Worm (Caenorhabditis elegans): ENCODE measurements around the gene ZK856.19.
A peak's percentile ranks its signal among the peaks of the same experiment; 100 is the strongest.

Gene ZK856.19

DNA sequence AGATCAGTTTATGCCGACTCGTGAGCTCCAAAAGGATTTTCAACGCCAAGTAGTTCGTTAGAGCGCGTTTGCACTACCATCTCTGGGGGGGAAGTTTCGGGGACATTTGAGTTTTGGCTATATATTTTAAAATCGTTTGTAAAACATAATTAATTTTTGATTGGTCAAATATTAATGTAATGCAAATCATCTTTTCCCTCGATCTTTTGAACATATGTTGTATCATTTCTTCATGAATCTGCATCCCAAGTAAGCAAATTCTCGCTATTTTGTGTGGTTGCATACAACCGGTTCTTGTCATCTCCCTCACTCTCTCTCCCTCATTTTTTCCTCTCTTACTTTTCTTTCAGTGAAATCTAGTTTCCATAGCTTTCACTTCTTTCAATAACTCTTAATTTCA lies 26.5 kb downstream of the ZK856.19 start (continued):
- TF ChIP-seq ceh-82 (tag; optimal IDR thresholded peaks at IDR 0.05) (no peak), egl-27 (tag; optimal IDR thresholded peaks at IDR 0.05) (no peak), unc-98 (GFP tag; IDR thresholded peaks at IDR 0.05) (no peak), snu-23 (GFP tag; optimal IDR thresholded peaks at IDR 0.05) (peak; percentile 81), mep-1 (tag; optimal IDR thresholded peaks at IDR 0.05) (peak; percentile 37), sptf-1 (tag; optimal IDR thresholded peaks at IDR 0.05) (no peak), dpl-1 (GFP tag; optimal IDR thresholded peaks at IDR 0.05) (peak; percentile 32 to 56 (median 39)), C16A3.4 (tag; optimal IDR thresholded peaks at IDR 0.05) (peak; percentile 44), nhr-77 (tag; optimal IDR thresholded peaks at IDR 0.05) (peak; percentile 70), nhr-47 (tag; optimal IDR thresholded peaks at IDR 0.05) (peak; percentile 85), lin-13 (GFP tag; optimal IDR thresholded peaks at IDR 0.05) (peak; percentile 40), vab-15 (tag; optimal IDR thresholded peaks at IDR 0.05) (peak; percentile 62), unc-86 (tag; optimal IDR thresholded peaks at IDR 0.05) (peak; percentile 53), nhr-76 (tag; optimal IDR thresholded peaks at IDR 0.05) (no peak), nhr-84 (tag; optimal IDR thresholded peaks at IDR 0.05) (no peak), mab-9 (GFP tag; IDR thresholded peaks at IDR 0.05) (peak; percentile 34; the same call in 1 of the 2 replicates), fkh-4 (tag; optimal IDR thresholded peaks at IDR 0.05; ENCODE audit: borderline replicate concordance) (peak; percentile 34), ztf-4 (tag; optimal IDR thresholded peaks at IDR 0.05) (no peak), ceh-63 (GFP tag; optimal IDR thresholded peaks at IDR 0.05) (peak; percentile 78), ama-1 (optimal IDR thresholded peaks at IDR 0.05) (no peak), hpl-2 (GFP tag; optimal IDR thresholded peaks at IDR 0.05) (no peak), C04F5.9 (tag; optimal IDR thresholded peaks at IDR 0.05) (peak; percentile 52), nhr-28 (tag; optimal IDR thresholded peaks at IDR 0.05) (no peak), snpc-4 (tag; optimal IDR thresholded peaks at IDR 0.05) (peak; percentile 54), zag-1 (tag; optimal IDR thresholded peaks at IDR 0.05) (no peak), F16B12.6 (tag; optimal IDR thresholded peaks at IDR 0.05) (no peak), zip-4 (GFP tag; optimal IDR thresholded peaks at IDR 0.05) (no peak), nhr-85 (tag) (peak; percentile 90), lsy-2 (tag; optimal IDR thresholded peaks at IDR 0.05) (peak; percentile 52 to 81), unc-62 (GFP tag; optimal IDR thresholded peaks at IDR 0.05) (no peak), lir-3 (tag; optimal IDR thresholded peaks at IDR 0.05; ENCODE audit: poor library complexity) (peak; percentile 83), ceh-90 (tag; optimal IDR thresholded peaks at IDR 0.05) (peak; percentile 35), pag-3 (tag; optimal IDR thresholded peaks at IDR 0.05; ENCODE audit: borderline replicate concordance, insufficient read depth) (peak; percentile 41), elt-2 (tag; optimal IDR thresholded peaks at IDR 0.05) (peak; percentile 24), tlp-1 (tag; optimal IDR thresholded peaks at IDR 0.05) (no peak), nhr-71 (tag; optimal IDR thresholded peaks at IDR 0.05) (peak; percentile 84), lin-15B (tag; optimal IDR thresholded peaks at IDR 0.05) (peak; percentile 41), fos-1 (tag; optimal IDR thresholded peaks at IDR 0.05) (no peak), aha-1 (tag; optimal IDR thresholded peaks at IDR 0.05) (no peak), ztf-11 (tag; optimal IDR thresholded peaks at IDR 0.05) (peak in 1 of 2 experiments; percentile 60), hlh-17 (GFP tag; optimal IDR thresholded peaks at IDR 0.05; ENCODE audit: borderline replicate concordance) (no peak), xbp-1 (tag; optimal IDR thresholded peaks at IDR 0.05) (peak; percentile 79), nhr-237 (tag; optimal IDR thresholded peaks at IDR 0.05) (peak; percentile 23), ces-1 (GFP tag; optimal IDR thresholded peaks at IDR 0.05) (no peak), mdl-1 (tag; optimal IDR thresholded peaks at IDR 0.05) (no peak), egl-13 (tag; optimal IDR thresholded peaks at IDR 0.05) (peak; percentile 70), nhr-19 (GFP tag; conservative IDR thresholded peaks at IDR 0.05) (peak; percentile 77), skn-1 (tag; optimal IDR thresholded peaks at IDR 0.05) (peak; percentile 34), sox-4 (tag; optimal IDR thresholded peaks at IDR 0.05) (peak; percentile 41), lin-14 (GFP tag; optimal IDR thresholded peaks at IDR 0.05) (peak; percentile 85), jun-1 (tag; optimal IDR thresholded peaks at IDR 0.05) (peak; percentile 39), aly-2 (tag; optimal IDR thresholded peaks at IDR 0.05) (no peak), tbx-2 (tag; optimal IDR thresholded peaks at IDR 0.05) (peak; percentile 75), C34B4.2 (tag; optimal IDR thresholded peaks at IDR 0.05) (no peak)

All from whole organism, L1 larva.